Worm (Caenorhabditis elegans) whole organism, midembryonic: ENCODE measurements around the gene C36E6.8.

ENCODE experiments used
- T22C8.4 ChIP-seq: fragments of 200-800 bp; sonication (Bioruptor generic); IDR thresholded peaks from 2 replicates; pipeline ENCODE4 v1.3.6; 2022; ENCODE audit warnings: missing genetic modification characterization, missing compliant biosample characterization
- flt-1 ChIP-seq: fragments of 200-800 bp; sonication (Bioruptor generic); IDR thresholded peaks from 2 replicates; pipeline ENCODE4 v1.3.6; 2022; ENCODE audit warnings: missing genetic modification characterization, missing compliant biosample characterization
- klf-2 ChIP-seq: fragments of 200-800 bp; sonication (Bioruptor generic); conservative IDR thresholded peaks from 2 replicates; pipeline ENCODE4 v1.3.6; 2022; ENCODE audit warnings: missing genetic modification reagents, missing genetic modification characterization, missing compliant biosample characterization
- ref-1 ChIP-seq: fragments of 200-800 bp; sonication (Bioruptor generic); conservative IDR thresholded peaks from 2 replicates; pipeline ENCODE4 v1.3.6; 2022; ENCODE audit warnings: missing genetic modification reagents, missing genetic modification characterization, missing compliant biosample characterization
- tab-1 ChIP-seq: fragments of 200-800 bp; sonication (Bioruptor generic); IDR thresholded peaks from 2 replicates; pipeline ENCODE4 v1.3.6; 2022; ENCODE audit warnings: missing genetic modification characterization, missing compliant biosample characterization

- TF ChIP-seq tab-1 (GFP tag; lab: Robert Waterston, UW) (no peak), T22C8.4 (GFP tag; lab: Robert Waterston, UW) (no peak), flt-1 (no peak), klf-2 (GFP tag; lab: Robert Waterston, UW) (no peak), ref-1 (GFP tag; lab: Robert Waterston, UW) (no peak)
Measured at ce11 chrX:17468483-17468882, 30.0 kb downstream of the C36E6.8 start.
